Worm (Caenorhabditis elegans) whole organism, L3 larva: ENCODE results near the gene R12B2.6.

ENCODE experiments used
- elt-1 ChIP-seq: fragments of 150-350 bp; optimal IDR thresholded peaks from 2 replicates; lab custom pipeline; 2014; ENCODE audit warnings: missing biosample characterization, missing genetic modification characterization
- elt-3 ChIP-seq, 3 experiments: fragments of 150-350 bp in 1 of 3; sonication (generic microtip) in 2 of 3; optimal IDR thresholded peaks; 2 replicates in 2 of 3; 4 replicates in 1 of 3; lab custom pipeline; 2014 to 2017; ENCODE audit warnings: missing biosample characterization in 3 of 3, missing genetic modification characterization in 3 of 3
- nhr-43 ChIP-seq: sonication (generic microtip); optimal IDR thresholded peaks from 2 replicates; lab custom pipeline; 2016; ENCODE audit warnings: mild to moderate bottlenecking, missing genetic modification characterization, missing compliant biosample characterization; ENCODE audit not compliant: poor library complexity, severe bottlenecking
- snpc-4 ChIP-seq: fragments of 150-350 bp; optimal IDR thresholded peaks from 2 replicates; lab custom pipeline; 2014; ENCODE audit warnings: missing biosample characterization, missing genetic modification characterization

- no peak for TF ChIP-seq nhr-43
- no peak for TF ChIP-seq snpc-4 (tag; lab: Kevin White, UChicago)
- no peak for TF ChIP-seq elt-1 (tag; lab: Kevin White, UChicago)
- no peak for TF ChIP-seq elt-3 (tag; optimal IDR thresholded peaks at IDR 0.05; lab: Kevin White, UChicago)
Measured at ce11 chrIII:5882284-5882683, 48.3 kb upstream of the R12B2.6 start.
